Worm (Caenorhabditis elegans) whole organism, L4 larva: ENCODE measurements around the gene T19C3.5.
A peak's percentile ranks its signal among the peaks of the same experiment; 100 is the strongest.

Source experiments
- ZK337.2 ChIP-seq: fragments of 200-800 bp; sonication (Bioruptor generic); IDR thresholded peaks from 2 replicates; pipeline ENCODE4 v1.3.6; 2022; ENCODE audit warnings: missing genetic modification reagents, missing genetic modification characterization, missing compliant biosample characterization
- jun-1 ChIP-seq: fragments of 150-350 bp; optimal IDR thresholded peaks from 2 replicates; lab custom pipeline; 2014; ENCODE audit warnings: missing biosample characterization, missing genetic modification reagents, missing genetic modification characterization
- lin-38 ChIP-seq: fragments of 200-800 bp; sonication (Bioruptor generic); IDR thresholded peaks from 2 replicates; pipeline ENCODE4 v1.3.6; 2022; ENCODE audit warnings: missing genetic modification reagents, missing genetic modification characterization, missing compliant biosample characterization
- nhr-76 ChIP-seq: fragments of 150-350 bp; optimal IDR thresholded peaks from 2 replicates; lab custom pipeline; 2014; ENCODE audit warnings: missing biosample characterization, missing genetic modification characterization
- rbr-2 ChIP-seq: sonication (generic microtip); optimal IDR thresholded peaks from 2 replicates; lab custom pipeline; 2016; ENCODE audit warnings: missing genotype, missing genetic modification characterization, missing compliant biosample characterization
- skn-1 ChIP-seq: fragments of 150-350 bp; optimal IDR thresholded peaks from 2 replicates; lab custom pipeline; 2014; ENCODE audit warnings: missing biosample characterization, missing genetic modification characterization
- unc-62 ChIP-seq, 3 experiments: fragments of 150-350 bp in 1 of 3; sonication (generic microtip); optimal IDR thresholded peaks in 2 of 3; peaks in 1 of 3; 1 replicate in 1 of 3; 2 replicates in 2 of 3; lab custom pipeline; 2014 to 2017; ENCODE audit warnings: missing biosample characterization in 3 of 3, missing genetic modification characterization in 3 of 3, missing genetic modification reagents in 3 of 3, missing genotype in 1 of 3

ce11 chrIII:598168-598567 is 29.6 kb downstream of the T19C3.5 start:
- no peak for TF ChIP-seq skn-1 (tag; lab: Kevin White, UChicago)
- no peak for TF ChIP-seq jun-1 (tag; lab: Kevin White, UChicago)
- no peak for TF ChIP-seq nhr-76 (tag; lab: Kevin White, UChicago)
- TF ChIP-seq rbr-2: peak; percentile 59
- TF ChIP-seq unc-62 (GFP tag; optimal IDR thresholded peaks at IDR 0.05 in 1 of 2; lab: Kevin White, UChicago): no peak
- no peak for TF ChIP-seq unc-62 (tag; optimal IDR thresholded peaks at IDR 0.05; lab: Kevin White, UChicago)
- no peak for TF ChIP-seq ZK337.2
- TF ChIP-seq lin-38 (GFP tag; lab: Robert Waterston, UW): peak; percentile 27; the same call in 1 of the 2 replicates
